Worm (Caenorhabditis elegans): ENCODE results near the gene nhr-175.

DNA sequence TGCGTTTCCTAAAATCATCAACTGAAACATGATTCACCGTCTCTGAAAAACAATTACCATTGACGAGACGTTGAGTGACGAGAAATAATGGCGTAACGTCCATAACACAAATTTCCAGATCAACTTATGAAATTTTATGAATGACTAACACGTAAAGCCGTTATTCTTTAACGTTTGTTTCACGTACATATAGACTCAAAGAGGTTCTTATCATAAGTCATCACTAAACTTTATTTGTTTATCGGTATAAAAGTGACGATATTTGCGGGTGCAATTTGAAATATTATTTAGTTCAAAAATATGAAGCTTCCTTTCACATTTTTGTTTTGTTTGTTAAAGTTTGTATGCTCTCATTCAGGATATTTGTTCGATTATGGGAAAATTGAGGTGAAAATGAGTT lies 32.7 kb downstream of the nhr-175 start, which contains the start of gene oac-3:
- TF ChIP-seq ama-1 (optimal IDR thresholded peaks at IDR 0.05) (no peak), tbx-37 (GFP tag; conservative IDR thresholded peaks at IDR 0.05) (no peak), sea-1 (GFP tag; conservative IDR thresholded peaks at IDR 0.05) (no peak), hmbx-1 (tag; optimal IDR thresholded peaks at IDR 0.05) (no peak), ceh-36 (tag; optimal IDR thresholded peaks at IDR 0.05) (no peak), aly-1 (tag; optimal IDR thresholded peaks at IDR 0.05) (no peak)

All from whole organism, early embryonic.